Worm (Caenorhabditis elegans): Measurements from ENCODE around the gene Y48A6C.8.

Y48A6C.8 gene

ce11 chrIII:11090112-11090648, 37.2 kb downstream of the Y48A6C.8 start (continued):
- TF ChIP-seq pha-4 (tag; optimal IDR thresholded peaks at IDR 0.05) (no peak), madf-10 (tag; optimal IDR thresholded peaks at IDR 0.05) (no peak), snpc-3.4 (tag; optimal IDR thresholded peaks at IDR 0.05) (peak; percentile 97), ztf-3 (GFP tag; optimal IDR thresholded peaks at IDR 0.05) (peak; percentile 1), hsf-1 (GFP tag; IDR thresholded peaks at IDR 0.05) (peak; percentile 52), ztf-6 (GFP tag; IDR thresholded peaks at IDR 0.05) (no peak), snpc-1.1 (tag; optimal IDR thresholded peaks at IDR 0.05; ENCODE audit: insufficient read depth) (peak; percentile 98), ceh-79 (tag; optimal IDR thresholded peaks at IDR 0.05) (no peak), T07F8.4 (tag; optimal IDR thresholded peaks at IDR 0.05) (no peak), K11D2.4 (GFP tag; IDR thresholded peaks at IDR 0.05) (no peak), ztf-22 (GFP tag; optimal IDR thresholded peaks at IDR 0.05) (no peak)

ce11 chrIII:11088187-11088586, 39.2 kb downstream of the Y48A6C.8 start, which contains the start of gene W09D6.5:
W09D6.5 (plus strand) TSS chrIII:11088487.
- no peak for TF ChIP-seq akir-1 (GFP tag; optimal IDR thresholded peaks at IDR 0.05)
- TF ChIP-seq ama-1 (optimal IDR thresholded peaks at IDR 0.05), result no peak
- no peak for TF ChIP-seq ama-1 (GFP tag; optimal IDR thresholded peaks at IDR 0.05)

DNA sequence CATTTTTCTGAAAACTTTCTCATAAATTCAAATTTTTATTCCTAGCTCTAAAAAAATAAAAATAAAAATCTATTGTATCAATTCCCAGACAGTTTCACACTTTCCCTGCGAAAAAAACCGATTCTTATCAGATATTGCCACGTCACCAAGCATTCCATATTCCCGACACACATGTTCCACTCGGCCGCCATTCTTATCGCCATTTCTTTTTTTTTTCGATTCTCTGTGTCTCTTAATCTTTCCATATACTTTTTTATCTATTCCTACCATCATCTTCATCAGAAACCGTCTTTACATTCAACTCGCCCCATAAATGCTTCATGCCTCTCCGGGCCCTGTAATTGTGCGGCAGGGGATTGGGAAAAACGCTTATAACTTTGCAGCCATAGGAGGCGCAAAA, 40.0 kb downstream of the Y48A6C.8 start:
- TF ChIP-seq let-607 (tag; optimal IDR thresholded peaks at IDR 0.05) (peak; percentile 72 to 89), nhr-80 (tag; optimal IDR thresholded peaks at IDR 0.05) (peak; percentile 81), snpc-4 (GFP tag; optimal IDR thresholded peaks at IDR 0.05) (no peak), snpc-4 (tag; optimal IDR thresholded peaks at IDR 0.05) (peak in 2 of 4 experiments; percentile 34), lin-26 (GFP tag; IDR thresholded peaks at IDR 0.05) (no peak), mxl-1 (tag; optimal IDR thresholded peaks at IDR 0.05) (no peak), hmg-1.2 (GFP tag; IDR thresholded peaks at IDR 0.05) (no peak), hrde-1 (tag; optimal IDR thresholded peaks at IDR 0.05; ENCODE audit: borderline replicate concordance) (no peak), attf-5 (GFP tag; optimal IDR thresholded peaks at IDR 0.05) (peak; percentile 29), ztf-26 (tag; optimal IDR thresholded peaks at IDR 0.05) (no peak), Y53F4B.3 (GFP tag; IDR thresholded peaks at IDR 0.05) (no peak), ZK185.1 (tag; optimal IDR thresholded peaks at IDR 0.05; ENCODE audit: poor library complexity, severe bottlenecking) (no peak), egl-44 (GFP tag; IDR thresholded peaks at IDR 0.05) (no peak), hsf-1 (GFP tag; IDR thresholded peaks at IDR 0.05) (no peak), bed-2 (GFP tag; IDR thresholded peaks at IDR 0.05) (no peak)

DNA sequence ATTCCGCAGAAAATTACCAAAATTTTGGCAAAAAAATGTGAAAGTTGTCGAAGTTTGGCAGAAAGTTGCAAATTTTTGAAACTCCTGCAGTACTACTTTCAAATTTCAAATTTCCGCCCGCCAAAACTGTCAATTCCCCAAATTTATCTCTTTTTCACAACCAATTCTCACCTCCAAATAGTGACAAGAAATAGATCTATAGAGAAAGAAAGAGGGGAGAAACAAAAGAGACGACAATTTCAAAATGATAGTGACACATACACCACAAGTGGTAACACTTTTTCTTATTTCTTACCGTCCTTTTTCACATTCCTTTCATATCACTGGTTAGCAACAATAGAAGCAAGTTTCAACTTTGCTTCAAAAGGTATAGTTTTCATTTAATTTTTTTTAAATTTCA, 43.4 kb downstream of the Y48A6C.8 start:
- TF ChIP-seq nhr-80 (tag; optimal IDR thresholded peaks at IDR 0.05), result peak; percentile 73
- TF ChIP-seq K12H6.12 (tag; optimal IDR thresholded peaks at IDR 0.05), result no peak
- no peak for TF ChIP-seq ZK185.1 (tag; optimal IDR thresholded peaks at IDR 0.05; ENCODE audit: poor library complexity, severe bottlenecking)

- no peak for TF ChIP-seq egl-18 (GFP tag; IDR thresholded peaks at IDR 0.05)
- no peak for TF ChIP-seq bed-2 (GFP tag; IDR thresholded peaks at IDR 0.05)
- no peak for TF ChIP-seq Y79H2A.3 (GFP tag; conservative IDR thresholded peaks at IDR 0.05)
- no peak for TF ChIP-seq cebp-2 (GFP tag; IDR thresholded peaks at IDR 0.05)
- TF ChIP-seq ceh-100 (GFP tag; IDR thresholded peaks at IDR 0.05), result no peak
- TF ChIP-seq dox-1 (GFP tag; IDR thresholded peaks at IDR 0.05), result no peak
Measured at ce11 chrIII:11082604-11083003, 44.8 kb downstream of the Y48A6C.8 start.
